In the genomic region with DNA sequence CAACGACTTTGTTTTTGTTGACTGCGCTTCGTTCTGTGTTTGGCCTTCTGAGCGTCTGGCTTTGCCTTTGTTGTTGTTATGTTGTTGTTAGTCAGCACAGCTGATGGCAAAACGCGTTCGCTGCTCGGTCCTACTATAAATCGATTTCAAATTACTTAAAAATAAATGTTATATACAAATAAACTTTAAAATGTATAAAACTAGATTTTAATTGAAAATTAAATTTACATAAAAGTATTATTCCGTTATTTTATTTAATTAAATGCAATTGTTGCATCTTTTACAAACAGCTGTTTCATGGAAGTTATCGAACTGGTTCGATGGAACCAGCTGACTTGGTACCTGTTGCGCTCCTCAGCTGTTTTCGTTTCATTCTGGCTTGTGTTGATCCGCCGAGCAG, we compare ENCODE assay signal across 2 fruit fly cellular contexts.
TF ChIP-seq lines count a peak whose summit lies in the region.

A gene (minus strand): TSS at position 80 of the 400 bp plus-strand sequence.

TF ChIP-seq in whole organism, adult, 20 proteins besides CTCF, POLR2A, EP300 and RAD21 (continued from another document):
- TF ChIP-seq Hr96 (GFP tag; optimal IDR thresholded peaks at IDR 0.05; lab: Kevin White, UChicago) (no peak), cic (GFP tag; optimal IDR thresholded peaks at IDR 0.05; lab: Kevin White, UChicago) (no peak)

TF ChIP-seq in whole organism, embryonic, 481 proteins besides CTCF, POLR2A, EP300 and RAD21 (continued from another document):
- no peak for TF ChIP-seq CG13624 (GFP tag; optimal IDR thresholded peaks at IDR 0.05; lab: Kevin White, UChicago)
- TF ChIP-seq HmgZ (tag; optimal IDR thresholded peaks at IDR 0.05; lab: Kevin White, UChicago), result peak; percentile 18
- no peak for TF ChIP-seq CG7556 (GFP tag; optimal IDR thresholded peaks at IDR 0.05; lab: Kevin White, UChicago)
- no peak for TF ChIP-seq Blimp-1 (GFP tag; optimal IDR thresholded peaks at IDR 0.05; lab: Kevin White, UChicago)
- TF ChIP-seq E2f2 (GFP tag; IDR thresholded peaks at IDR 0.05; lab: Robert Waterston, UW), result no peak
- TF ChIP-seq PHDP (tag; optimal IDR thresholded peaks at IDR 0.05; lab: Kevin White, UChicago), result peak; percentile 8
- no peak for TF ChIP-seq CG2202 (tag; optimal IDR thresholded peaks at IDR 0.05; lab: Kevin White, UChicago)
- TF ChIP-seq amos (GFP tag; IDR thresholded peaks at IDR 0.05; lab: Robert Waterston, UW; ENCODE audit: partially characterized antibody), result peak; percentile 31; the same call in 1 of the 2 replicates
- TF ChIP-seq CG18764 (GFP tag; optimal IDR thresholded peaks at IDR 0.05; lab: Kevin White, UChicago), result no peak
- TF ChIP-seq CG6813 (GFP tag; optimal IDR thresholded peaks at IDR 0.05; lab: Kevin White, UChicago), result no peak
- 0 out of 2 replicates have a peak, but pooled peaks have one; percentile 20 for TF ChIP-seq onecut (GFP tag; IDR thresholded peaks at IDR 0.05; lab: Robert Waterston, UW)
- peak; percentile 40 for TF ChIP-seq Scr (GFP tag; IDR thresholded peaks at IDR 0.05; lab: Robert Waterston, UW; ENCODE audit: partially characterized antibody)
- no peak for TF ChIP-seq CkIIα-i1 (GFP tag; IDR thresholded peaks at IDR 0.05; lab: Robert Waterston, UW)
- no peak for TF ChIP-seq tap (tag; optimal IDR thresholded peaks at IDR 0.05; lab: Kevin White, UChicago)
- no peak for TF ChIP-seq CG32767 (GFP tag; IDR thresholded peaks at IDR 0.05; lab: Robert Waterston, UW)
- peak; percentile 75 for TF ChIP-seq Dll (GFP tag; IDR thresholded peaks at IDR 0.05; lab: Robert Waterston, UW; ENCODE audit: partially characterized antibody)
- no peak for TF ChIP-seq ap (GFP tag; IDR thresholded peaks at IDR 0.05; lab: Robert Waterston, UW)
- no peak for TF ChIP-seq B-H1 (GFP tag; IDR thresholded peaks at IDR 0.05; lab: Robert Waterston, UW)
- peak; percentile 53 for TF ChIP-seq gfzf (GFP tag; optimal IDR thresholded peaks at IDR 0.05; lab: Kevin White, UChicago)
- TF ChIP-seq CG10267 (tag; optimal IDR thresholded peaks at IDR 0.05; lab: Kevin White, UChicago), result peak; percentile 42
- no peak for TF ChIP-seq CG43689 (GFP tag; IDR thresholded peaks at IDR 0.05; lab: Robert Waterston, UW)
- no peak for TF ChIP-seq CG13424 (tag; optimal IDR thresholded peaks at IDR 0.05; lab: Kevin White, UChicago)
- TF ChIP-seq gsb (GFP tag; IDR thresholded peaks at IDR 0.05; lab: Robert Waterston, UW), result no peak
- TF ChIP-seq CG6791 (GFP tag; IDR thresholded peaks at IDR 0.05; lab: Robert Waterston, UW; ENCODE audit: partially characterized antibody), result no peak
- no peak for TF ChIP-seq crol (GFP tag; IDR thresholded peaks at IDR 0.05; lab: Robert Waterston, UW)
- TF ChIP-seq CG9437 (GFP tag; optimal IDR thresholded peaks at IDR 0.05; lab: Kevin White, UChicago), result no peak
- peak; percentile 11; the same call in 1 of the 3 replicates for TF ChIP-seq row (GFP tag; IDR thresholded peaks at IDR 0.05; lab: Robert Waterston, UW)
- no peak for TF ChIP-seq abd-A (tag; optimal IDR thresholded peaks at IDR 0.05; lab: Kevin White, UChicago)
- TF ChIP-seq CG13287 (GFP tag; IDR thresholded peaks at IDR 0.05; lab: Robert Waterston, UW; ENCODE audit: partially characterized antibody), result peak; percentile 73
- TF ChIP-seq CG31441 (GFP tag; IDR thresholded peaks at IDR 0.05; lab: Robert Waterston, UW), result peak; percentile 22; the same call in 1 of the 2 replicates
- TF ChIP-seq sens (GFP tag; lab: Kevin White, UChicago), result peak; percentile 48
- TF ChIP-seq CG8924 (tag; optimal IDR thresholded peaks at IDR 0.05; lab: Kevin White, UChicago), result peak; percentile 19
- no peak for TF ChIP-seq Usf (GFP tag; optimal IDR thresholded peaks at IDR 0.05; lab: Kevin White, UChicago)
- TF ChIP-seq BEAF-32 (GFP tag; optimal IDR thresholded peaks at IDR 0.05; lab: Kevin White, UChicago), result peak; percentile 27
- TF ChIP-seq ci (GFP tag; IDR thresholded peaks at IDR 0.05; lab: Robert Waterston, UW), result no peak
- peak; percentile 72 for TF ChIP-seq ftz-f1 (GFP tag; optimal IDR thresholded peaks at IDR 0.05; lab: Kevin White, UChicago)
- no peak for TF ChIP-seq Hmx (GFP tag; optimal IDR thresholded peaks at IDR 0.05; lab: Kevin White, UChicago)
- peak; percentile 61 for TF ChIP-seq unc-4 (GFP tag; IDR thresholded peaks at IDR 0.05; lab: Robert Waterston, UW; ENCODE audit: partially characterized antibody)
- no peak for TF ChIP-seq salm (tag; optimal IDR thresholded peaks at IDR 0.05; lab: Kevin White, UChicago)
- 0 out of 2 replicates have a peak, but pooled peaks have one; percentile 50 for TF ChIP-seq sna (GFP tag; IDR thresholded peaks at IDR 0.05; lab: Robert Waterston, UW; ENCODE audit: partially characterized antibody)
- TF ChIP-seq CG12299 (tag; optimal IDR thresholded peaks at IDR 0.05; lab: Kevin White, UChicago), result no peak
- no peak for TF ChIP-seq CG10431 (GFP tag; optimal IDR thresholded peaks at IDR 0.05; lab: Kevin White, UChicago)
- TF ChIP-seq wek (GFP tag; optimal IDR thresholded peaks at IDR 0.05; lab: Kevin White, UChicago), result no peak
- TF ChIP-seq CG7271 (tag; optimal IDR thresholded peaks at IDR 0.05; lab: Kevin White, UChicago), result no peak
- no peak for TF ChIP-seq cad (GFP tag; optimal IDR thresholded peaks at IDR 0.05; lab: Kevin White, UChicago)
- TF ChIP-seq scrt (GFP tag; optimal IDR thresholded peaks at IDR 0.05; lab: Kevin White, UChicago), result peak; percentile 97
- no peak for TF ChIP-seq Adf1 (GFP tag; IDR thresholded peaks at IDR 0.05; lab: Robert Waterston, UW)
- TF ChIP-seq CG9797 (GFP tag; optimal IDR thresholded peaks at IDR 0.05; lab: Kevin White, UChicago), result peak; percentile 61
- peak; percentile 67 for TF ChIP-seq trem (tag; optimal IDR thresholded peaks at IDR 0.05; lab: Kevin White, UChicago)
- TF ChIP-seq NFAT (GFP tag; IDR thresholded peaks at IDR 0.05; lab: Robert Waterston, UW), result no peak
- peak; percentile 79 to 98 for TF ChIP-seq crp (GFP tag; optimal IDR thresholded peaks at IDR 0.05; lab: Kevin White, UChicago)
- TF ChIP-seq tll (GFP tag; optimal IDR thresholded peaks at IDR 0.05; lab: Kevin White, UChicago), result peak in 1 of 2 experiments; percentile 35
- no peak for TF ChIP-seq Asciz (GFP tag; optimal IDR thresholded peaks at IDR 0.05; lab: Kevin White, UChicago)
- 0 out of 4 replicates have a peak, but pooled peaks have one; percentile 68 for TF ChIP-seq chinmo (GFP tag; IDR thresholded peaks at IDR 0.05; lab: Robert Waterston, UW; ENCODE audit: partially characterized antibody)
- no peak for TF ChIP-seq dmrt11E (tag; optimal IDR thresholded peaks at IDR 0.05; lab: Kevin White, UChicago)
- TF ChIP-seq CG17829 (tag; optimal IDR thresholded peaks at IDR 0.05; lab: Kevin White, UChicago), result peak; percentile 42
- TF ChIP-seq Jarid2 (GFP tag; optimal IDR thresholded peaks at IDR 0.05; lab: Kevin White, UChicago), result peak; percentile 37
- no peak for TF ChIP-seq CG10654 (GFP tag; optimal IDR thresholded peaks at IDR 0.05; lab: Kevin White, UChicago)
- no peak for TF ChIP-seq kay (GFP tag; optimal IDR thresholded peaks at IDR 0.05; lab: Kevin White, UChicago)
- TF ChIP-seq lov (optimal IDR thresholded peaks at IDR 0.05; lab: Kevin White, UChicago), result no peak
- no peak for TF ChIP-seq lov (GFP tag; IDR thresholded peaks at IDR 0.05; lab: Robert Waterston, UW)
- no peak for TF ChIP-seq CG11696 (GFP tag; IDR thresholded peaks at IDR 0.05; lab: Robert Waterston, UW)
- TF ChIP-seq CG2712 (tag; optimal IDR thresholded peaks at IDR 0.05; lab: Kevin White, UChicago), result peak; percentile 31
- no peak for TF ChIP-seq CG18619 (GFP tag; optimal IDR thresholded peaks at IDR 0.05; lab: Kevin White, UChicago)
- no peak for TF ChIP-seq luna (GFP tag; optimal IDR thresholded peaks at IDR 0.05; lab: Kevin White, UChicago)
- no peak for TF ChIP-seq CG5953 (GFP tag; IDR thresholded peaks at IDR 0.05; lab: Robert Waterston, UW)
- TF ChIP-seq CG8281 (tag; optimal IDR thresholded peaks at IDR 0.05; lab: Kevin White, UChicago), result no peak
- TF ChIP-seq Dref (GFP tag; IDR thresholded peaks at IDR 0.05; lab: Robert Waterston, UW), result peak; percentile 59
- peak; percentile 52 for TF ChIP-seq pzg (GFP tag; optimal IDR thresholded peaks at IDR 0.05; lab: Kevin White, UChicago)
- TF ChIP-seq nmo (GFP tag; optimal IDR thresholded peaks at IDR 0.05; lab: Kevin White, UChicago), result peak; percentile 25
- peak; percentile 33; the same call in 2 of the 3 replicates for TF ChIP-seq Aef1 (GFP tag; IDR thresholded peaks at IDR 0.05; lab: Robert Waterston, UW)
- TF ChIP-seq Abd-B (GFP tag; optimal IDR thresholded peaks at IDR 0.05; lab: Kevin White, UChicago), result no peak
- TF ChIP-seq kah (GFP tag; optimal IDR thresholded peaks at IDR 0.05; lab: Kevin White, UChicago), result peak; percentile 98
- no peak for TF ChIP-seq fd3F (GFP tag; optimal IDR thresholded peaks at IDR 0.05; lab: Kevin White, UChicago)
- peak; percentile 6 for TF ChIP-seq hkb (optimal IDR thresholded peaks at IDR 0.05; lab: Kevin White, UChicago)
- TF ChIP-seq hkb (GFP tag; IDR thresholded peaks at IDR 0.05; lab: Robert Waterston, UW), result no peak
- TF ChIP-seq CG4707 (GFP tag; optimal IDR thresholded peaks at IDR 0.05; lab: Kevin White, UChicago), result no peak
- no peak for TF ChIP-seq dysf (GFP tag; IDR thresholded peaks at IDR 0.05; lab: Robert Waterston, UW)
- TF ChIP-seq CG2116 (GFP tag; optimal IDR thresholded peaks at IDR 0.05; lab: Kevin White, UChicago), result peak; percentile 62
- TF ChIP-seq CG15514 (GFP tag; optimal IDR thresholded peaks at IDR 0.05; lab: Kevin White, UChicago), result peak; percentile 99
- TF ChIP-seq hbn (GFP tag; IDR thresholded peaks at IDR 0.05; lab: Robert Waterston, UW; ENCODE audit: partially characterized antibody), result peak; percentile 37; the same call in 1 of the 2 replicates
- no peak for TF ChIP-seq gro (GFP tag; optimal IDR thresholded peaks at IDR 0.05; lab: Kevin White, UChicago)
- no peak for TF ChIP-seq Fer1 (GFP tag; optimal IDR thresholded peaks at IDR 0.05; lab: Kevin White, UChicago)
- peak in 1 of 3 experiments; percentile 61 for TF ChIP-seq Stat92E (GFP tag; optimal IDR thresholded peaks at IDR 0.05; lab: Kevin White, UChicago)
- no peak for TF ChIP-seq tx (GFP tag; optimal IDR thresholded peaks at IDR 0.05; lab: Kevin White, UChicago)
- peak; percentile 94 for TF ChIP-seq CG4360 (GFP tag; IDR thresholded peaks at IDR 0.05; lab: Robert Waterston, UW)
- no peak for TF ChIP-seq Elba2 (GFP tag; optimal IDR thresholded peaks at IDR 0.05; lab: Kevin White, UChicago)
- TF ChIP-seq sc (optimal IDR thresholded peaks at IDR 0.05; lab: Kevin White, UChicago), result no peak
- no peak for TF ChIP-seq sc (GFP tag; optimal IDR thresholded peaks at IDR 0.05; lab: Kevin White, UChicago)
- no peak for TF ChIP-seq gsb-n (tag; optimal IDR thresholded peaks at IDR 0.05; lab: Kevin White, UChicago)
- no peak for TF ChIP-seq CG9215 (GFP tag; IDR thresholded peaks at IDR 0.05; lab: Robert Waterston, UW)
- peak; percentile 13 for TF ChIP-seq CG18262 (tag; optimal IDR thresholded peaks at IDR 0.05; lab: Kevin White, UChicago)
- no peak for TF ChIP-seq Sox100B (GFP tag; optimal IDR thresholded peaks at IDR 0.05; lab: Kevin White, UChicago)
- TF ChIP-seq Bgb (GFP tag; IDR thresholded peaks at IDR 0.05; lab: Robert Waterston, UW; ENCODE audit: partially characterized antibody), result peak; percentile 32
- no peak for TF ChIP-seq Trl (optimal IDR thresholded peaks at IDR 0.05; lab: Kevin White, UChicago)
- no peak for TF ChIP-seq Trl (GFP tag; optimal IDR thresholded peaks at IDR 0.05; lab: Kevin White, UChicago)
- TF ChIP-seq CG14441 (GFP tag; IDR thresholded peaks at IDR 0.05; lab: Robert Waterston, UW), result no peak
- TF ChIP-seq p53 (GFP tag; optimal IDR thresholded peaks at IDR 0.05; lab: Kevin White, UChicago), result no peak
- TF ChIP-seq eve (GFP tag; optimal IDR thresholded peaks at IDR 0.05; lab: Kevin White, UChicago), result no peak
- peak; percentile 45 for TF ChIP-seq CG14710 (tag; optimal IDR thresholded peaks at IDR 0.05; lab: Kevin White, UChicago)
- no peak for TF ChIP-seq tup (GFP tag; optimal IDR thresholded peaks at IDR 0.05; lab: Kevin White, UChicago)
- TF ChIP-seq croc (GFP tag; conservative IDR thresholded peaks at IDR 0.05; lab: Robert Waterston, UW), result no peak
- no peak for TF ChIP-seq CG17568 (GFP tag; optimal IDR thresholded peaks at IDR 0.05; lab: Kevin White, UChicago)
- TF ChIP-seq CG11504 (tag; optimal IDR thresholded peaks at IDR 0.05; lab: Kevin White, UChicago), result peak; percentile 11
- peak; percentile 23 for TF ChIP-seq stwl (tag; optimal IDR thresholded peaks at IDR 0.05; lab: Kevin White, UChicago)
- TF ChIP-seq ind (GFP tag; optimal IDR thresholded peaks at IDR 0.05; lab: Kevin White, UChicago), result no peak
TF ChIP-seq in whole organism, embryonic: peak in this region for 47.
